Fruit fly (Drosophila melanogaster) S2 (cell line): ENCODE results near the gene Acp98AB.

ENCODE experiments used
- CG8478 ChIP-seq: fragments of >200 bp; optimal IDR thresholded peaks from 2 replicates; lab custom pipeline; 2018
- CTCF ChIP-seq, 2 experiments: fragments of >200 bp; optimal IDR thresholded peaks; 2 replicates each; lab custom pipeline; 2018

Gene Acp98AB

dm6 chr3R:27685074-27685473 lies 9.6 kb upstream of the Acp98AB start:
- TF ChIP-seq CTCF (optimal IDR thresholded peaks at IDR 0.05; lab: Kevin White, UChicago) (no peak), CG8478 (lab: Kevin White, UChicago) (no peak)

- TF ChIP-seq CG8478 (lab: Kevin White, UChicago) = no peak
- no peak for TF ChIP-seq CTCF (optimal IDR thresholded peaks at IDR 0.05; lab: Kevin White, UChicago)
Observed at dm6 chr3R:27685539-27686012, 9.1 kb upstream of the Acp98AB start, which contains the start of gene CG12880. TSS of gene CG12880 (plus strand) at chr3R:27685962.

- TF ChIP-seq CG8478 (lab: Kevin White, UChicago) = no peak
- no peak for TF ChIP-seq CTCF (optimal IDR thresholded peaks at IDR 0.05; lab: Kevin White, UChicago)
Observed at dm6 chr3R:27688034-27688433, 6.6 kb upstream of the Acp98AB start, which contains the start of gene CG31055. TSS of gene CG31055 (minus strand) at chr3R:27688134.

dm6 chr3R:27692645-27693307 lies 1.9 kb upstream of the Acp98AB start:
- TF ChIP-seq CTCF (optimal IDR thresholded peaks at IDR 0.05; lab: Kevin White, UChicago) = no peak
- no peak for TF ChIP-seq CG8478 (lab: Kevin White, UChicago)

- TF ChIP-seq CG8478 (lab: Kevin White, UChicago) (no peak), CTCF (optimal IDR thresholded peaks at IDR 0.05; lab: Kevin White, UChicago) (no peak)
Observed at dm6 chr3R:27694018-27694417, 665 bp upstream of the Acp98AB start, which contains the start of gene CG43319. TSS of gene CG43319 (plus strand) at chr3R:27694318.

- TF ChIP-seq CTCF (optimal IDR thresholded peaks at IDR 0.05; lab: Kevin White, UChicago) = no peak
- no peak for TF ChIP-seq CG8478 (lab: Kevin White, UChicago)
Observed at dm6 chr3R:27695019-27695418, 336 bp downstream of the Acp98AB start, which contains the start of gene HSPBAP1. TSS of gene HSPBAP1 (plus strand) at chr3R:27695235.

- TF ChIP-seq CG8478 (lab: Kevin White, UChicago) = no peak
- TF ChIP-seq CTCF (optimal IDR thresholded peaks at IDR 0.05; lab: Kevin White, UChicago) = no peak
Observed at dm6 chr3R:27699540-27700228, 5.0 kb downstream of the Acp98AB start, which contains the start of gene ALiX. TSS of gene ALiX (minus strand) at chr3R:27700110.

dm6 chr3R:27700229-27700573 lies 5.5 kb downstream of the Acp98AB start, which contains the start of gene btz:
TSS of gene btz (plus strand) at chr3R:27700361.
- TF ChIP-seq CTCF (optimal IDR thresholded peaks at IDR 0.05; lab: Kevin White, UChicago) (peak in 1 of 2 experiments; percentile 5), CG8478 (lab: Kevin White, UChicago) (no peak)

- TF ChIP-seq CG8478 (lab: Kevin White, UChicago) (no peak), CTCF (optimal IDR thresholded peaks at IDR 0.05; lab: Kevin White, UChicago) (no peak)
Observed at dm6 chr3R:27706039-27706580, 11.4 kb downstream of the Acp98AB start.

dm6 chr3R:27706581-27707181 lies 12.0 kb downstream of the Acp98AB start, which contains the start of the genes CROT and CG12877:
TSS of gene CROT (minus strand) at chr3R:27706751.
TSS of gene CG12877 (plus strand) at chr3R:27707100.
- no peak for TF ChIP-seq CG8478 (lab: Kevin White, UChicago)
- no peak for TF ChIP-seq CTCF (optimal IDR thresholded peaks at IDR 0.05; lab: Kevin White, UChicago)

dm6 chr3R:27736367-27737005 lies 41.8 kb downstream of the Acp98AB start, which contains the start of gene Ets98B:
TSS of gene Ets98B (plus strand) at chr3R:27736538.
- TF ChIP-seq CG8478 (lab: Kevin White, UChicago) (no peak), CTCF (optimal IDR thresholded peaks at IDR 0.05; lab: Kevin White, UChicago) (no peak)

- TF ChIP-seq CG8478 (lab: Kevin White, UChicago) (no peak), CTCF (optimal IDR thresholded peaks at IDR 0.05; lab: Kevin White, UChicago) (no peak)
Observed at dm6 chr3R:27737038-27737437, 42.4 kb downstream of the Acp98AB start.

- TF ChIP-seq CTCF (optimal IDR thresholded peaks at IDR 0.05; lab: Kevin White, UChicago) (no peak), CG8478 (lab: Kevin White, UChicago) (no peak)
Observed at dm6 chr3R:27738287-27738686, 43.6 kb downstream of the Acp98AB start.

- no peak for TF ChIP-seq CG8478 (lab: Kevin White, UChicago)
- TF ChIP-seq CTCF (optimal IDR thresholded peaks at IDR 0.05; lab: Kevin White, UChicago) = no peak
Observed at dm6 chr3R:27739999-27740398, 45.3 kb downstream of the Acp98AB start.
